Worm (Caenorhabditis elegans) whole organism, mixed stage, embryonic: Measurements from ENCODE around the gene coq-6.

Experiments
- ces-1 ChIP-seq: fragments of 150-350 bp; optimal IDR thresholded peaks from 2 replicates; lab custom pipeline; 2014; ENCODE audit warnings: missing biosample characterization, missing genetic modification reagents, missing genetic modification characterization
- lin-13 ChIP-seq: fragments of 150-350 bp; optimal IDR thresholded peaks from 2 replicates; lab custom pipeline; 2014; ENCODE audit warnings: missing biosample characterization, missing genetic modification characterization
- lsy-2 ChIP-seq: fragments of 150-350 bp; optimal IDR thresholded peaks from 2 replicates; lab custom pipeline; 2014; ENCODE audit warnings: missing biosample characterization, missing genetic modification characterization
- pha-4 ChIP-seq: fragments of 150-350 bp; optimal IDR thresholded peaks from 2 replicates; lab custom pipeline; 2018; ENCODE audit warnings: missing biosample characterization, missing genetic modification reagents, missing genetic modification characterization
- unc-39 ChIP-seq: fragments of 150-350 bp; optimal IDR thresholded peaks from 2 replicates; lab custom pipeline; 2014; ENCODE audit warnings: missing biosample characterization, missing genetic modification characterization
- unc-62 ChIP-seq: fragments of 150-350 bp; optimal IDR thresholded peaks from 2 replicates; lab custom pipeline; 2014; ENCODE audit warnings: missing biosample characterization, missing genetic modification reagents, missing genetic modification characterization

DNA sequence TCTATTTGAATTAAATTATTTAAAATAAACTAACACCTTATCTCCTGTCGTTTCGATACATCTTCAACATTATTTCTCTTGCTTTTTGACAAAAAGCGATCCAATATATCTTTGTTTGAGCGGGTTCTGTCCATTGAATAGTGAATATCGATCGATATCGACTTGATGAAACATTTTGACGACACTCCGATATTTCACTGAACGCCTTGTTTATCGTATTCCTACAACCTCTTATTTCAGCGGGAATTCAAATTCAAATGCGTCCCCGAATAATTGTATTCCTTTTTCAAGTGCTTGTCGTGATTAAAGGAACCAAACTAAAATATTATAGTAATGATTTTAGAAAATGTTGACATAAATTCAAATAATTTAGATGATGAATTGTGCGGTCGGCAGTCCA is 10.2 kb downstream of the coq-6 start, which contains the start of the genes K07B1.7 and try-5:
- peak; percentile 83 for TF ChIP-seq ces-1 (GFP tag; lab: Kevin White, UChicago)
- TF ChIP-seq lin-13 (tag; lab: Kevin White, UChicago) = peak; percentile 2
- TF ChIP-seq lsy-2 (tag; lab: Kevin White, UChicago) = peak; percentile 75
- no peak for TF ChIP-seq unc-62 (GFP tag; lab: Kevin White, UChicago)
- peak; percentile 45 for TF ChIP-seq pha-4 (tag; lab: Kevin White, UChicago)
- TF ChIP-seq unc-39 (tag; lab: Kevin White, UChicago) = no peak
